Fruit fly (Drosophila melanogaster): ENCODE data around the gene CG11722.
A peak's percentile ranks its signal among the peaks of the same experiment; 100 is the strongest.

The CG11722 gene

DNA sequence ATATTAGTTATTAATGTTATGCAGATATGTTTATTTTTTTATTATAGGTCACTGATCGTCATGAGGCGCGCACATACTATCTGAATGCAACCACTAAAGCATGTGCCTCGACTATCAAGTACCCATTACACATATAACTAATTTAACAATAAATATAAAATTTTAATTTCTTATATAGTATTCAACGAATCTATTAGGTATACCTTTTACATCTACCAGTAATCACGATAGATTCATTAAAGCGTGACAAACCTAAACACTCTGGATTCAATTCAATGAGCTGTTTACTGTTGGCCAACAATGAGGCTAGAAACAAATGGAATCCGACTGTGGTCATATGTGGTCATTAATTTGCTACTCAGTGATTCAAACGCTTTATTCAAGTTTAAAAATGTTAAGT is 22.3 kb upstream of the CG11722 start, which contains the start of gene CG33784:
Gene CG33784 (plus strand): TSS at position 301 of the 400 bp plus-strand sequence.
- TF ChIP-seq ems (GFP tag; optimal IDR thresholded peaks at IDR 0.05) (no peak), Dad (GFP tag; optimal IDR thresholded peaks at IDR 0.05) (no peak), CG31224 (GFP tag; IDR thresholded peaks at IDR 0.05) (no peak), CG32532 (GFP tag; IDR thresholded peaks at IDR 0.05) (no peak)

DNA sequence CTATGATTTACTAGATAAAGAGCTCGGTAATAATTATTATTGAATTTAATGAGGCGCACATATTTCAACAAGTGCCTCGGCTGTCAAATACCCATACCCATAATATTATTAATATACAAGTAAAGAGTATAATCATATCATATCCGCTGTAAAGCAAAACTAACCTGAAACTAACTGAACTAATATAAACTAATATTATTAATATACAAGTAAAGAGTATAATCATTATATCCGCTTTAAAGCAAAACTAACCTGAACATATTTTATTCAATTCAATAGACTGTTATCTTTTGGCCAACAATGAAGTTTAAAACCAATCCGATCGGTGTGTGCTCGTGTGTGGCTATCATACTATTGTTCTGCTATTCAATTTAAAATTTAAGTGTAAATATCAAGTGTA is 21.1 kb upstream of the CG11722 start, which contains the start of gene CG33783:
Gene CG33783 (plus strand): TSS at position 301 of the 400 bp plus-strand sequence.
- TF ChIP-seq eyg (GFP tag; optimal IDR thresholded peaks at IDR 0.05) (no peak), stwl (tag; optimal IDR thresholded peaks at IDR 0.05) (no peak), CG9609 (GFP tag; optimal IDR thresholded peaks at IDR 0.05) (no peak), aop (GFP tag; IDR thresholded peaks at IDR 0.05) (no peak), Xrp1 (GFP tag; IDR thresholded peaks at IDR 0.05) (no peak), Adf1 (GFP tag; IDR thresholded peaks at IDR 0.05) (no peak), CG15601 (tag; optimal IDR thresholded peaks at IDR 0.05) (no peak), gcm (GFP tag; optimal IDR thresholded peaks at IDR 0.05) (no peak), pfk (GFP tag; optimal IDR thresholded peaks at IDR 0.05) (no peak), CG3726 (GFP tag; IDR thresholded peaks at IDR 0.05) (no peak), pan (optimal IDR thresholded peaks at IDR 0.05) (no peak), pan (GFP tag; optimal IDR thresholded peaks at IDR 0.05 in 1 of 2, IDR thresholded peaks at IDR 0.05 in 1 of 2) (no peak), chinmo (GFP tag; IDR thresholded peaks at IDR 0.05; ENCODE audit: partially characterized antibody) (no peak), ranshi (GFP tag; IDR thresholded peaks at IDR 0.05) (no peak), CG30020 (tag; optimal IDR thresholded peaks at IDR 0.05) (no peak), sd (tag; optimal IDR thresholded peaks at IDR 0.05) (no peak), pita (GFP tag; optimal IDR thresholded peaks at IDR 0.05) (no peak), gce (GFP tag; IDR thresholded peaks at IDR 0.05) (no peak)

DNA sequence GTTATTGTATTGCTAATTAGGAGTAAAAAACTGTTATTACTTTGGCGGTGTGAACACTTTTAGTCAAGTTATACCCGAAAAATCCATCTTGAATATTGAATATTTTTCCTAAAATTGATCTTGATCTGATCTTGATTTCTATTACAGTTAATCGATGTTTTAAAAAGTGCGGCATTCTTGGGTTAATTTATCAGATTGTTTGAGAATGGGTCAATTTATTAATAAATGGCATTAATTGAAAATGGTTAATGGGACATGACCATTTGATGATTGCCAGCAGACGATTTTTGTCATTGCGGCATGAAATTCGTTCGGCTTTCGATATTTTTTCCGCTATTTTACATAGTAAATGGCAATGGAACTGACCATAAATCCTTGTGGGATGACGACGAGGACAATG is 18.4 kb upstream of the CG11722 start, which contains the start of gene CG33631:
Gene CG33631 (plus strand): TSS at position 301 of the 400 bp plus-strand sequence.
- TF ChIP-seq eve (GFP tag; optimal IDR thresholded peaks at IDR 0.05) (no peak), sim (GFP tag; IDR thresholded peaks at IDR 0.05) (no peak), CG8765 (GFP tag; IDR thresholded peaks at IDR 0.05) (no peak), Meics (GFP tag; optimal IDR thresholded peaks at IDR 0.05) (no peak), tin (GFP tag; optimal IDR thresholded peaks at IDR 0.05) (no peak), CG3281 (GFP tag; optimal IDR thresholded peaks at IDR 0.05) (no peak), CG6683 (GFP tag; optimal IDR thresholded peaks at IDR 0.05) (no peak), CG3163 (GFP tag; optimal IDR thresholded peaks at IDR 0.05) (no peak), gt (GFP tag; IDR thresholded peaks at IDR 0.05) (no peak), Mrtf (GFP tag; IDR thresholded peaks at IDR 0.05) (no peak), CG17328 (GFP tag; IDR thresholded peaks at IDR 0.05) (no peak), lola (GFP tag; optimal IDR thresholded peaks at IDR 0.05) (no peak), CG5245 (GFP tag; optimal IDR thresholded peaks at IDR 0.05) (no peak), CrebB (tag; optimal IDR thresholded peaks at IDR 0.05) (no peak), ase (GFP tag; IDR thresholded peaks at IDR 0.05) (no peak)

DNA sequence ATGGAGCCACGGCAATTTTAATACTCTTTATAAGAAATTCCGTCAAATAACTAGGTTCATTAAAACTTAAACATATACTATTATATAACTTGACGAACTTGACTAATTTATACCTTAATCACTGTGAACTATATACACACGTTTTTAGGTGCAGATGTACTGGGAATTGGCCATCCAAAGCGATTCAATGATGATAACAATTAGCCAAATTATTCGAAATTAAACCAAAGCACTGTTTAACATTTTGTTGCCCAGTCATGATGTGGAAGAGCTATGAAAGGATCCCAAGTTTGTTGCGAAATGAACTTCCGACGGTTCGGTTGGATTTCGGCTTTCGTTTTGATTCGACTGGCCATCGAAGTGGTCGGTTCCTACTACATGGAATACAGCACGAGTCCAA is 17.0 kb upstream of the CG11722 start, which contains the start of gene CG33630:
Gene CG33630 (plus strand): TSS at position 301 of the 400 bp plus-strand sequence.
- TF ChIP-seq Pdp1 (GFP tag; optimal IDR thresholded peaks at IDR 0.05) = peak in 1 of 2 experiments; percentile 63
- no peak for TF ChIP-seq twi (tag; optimal IDR thresholded peaks at IDR 0.05)
- TF ChIP-seq CG8388 (GFP tag; optimal IDR thresholded peaks at IDR 0.05) = no peak

Data from whole organism, embryonic.